Fruit fly (Drosophila melanogaster): ENCODE measurements around the gene CG6012.

- TF ChIP-seq h (GFP tag; optimal IDR thresholded peaks at IDR 0.05) (no peak), sage (GFP tag; optimal IDR thresholded peaks at IDR 0.05) (no peak), pan (optimal IDR thresholded peaks at IDR 0.05) (no peak), sv (GFP tag; optimal IDR thresholded peaks at IDR 0.05) (no peak), Dfd (GFP tag; optimal IDR thresholded peaks at IDR 0.05) (no peak), Hnf4 (GFP tag; optimal IDR thresholded peaks at IDR 0.05) (no peak), rgr (GFP tag; optimal IDR thresholded peaks at IDR 0.05) (no peak), CrebA (GFP tag; optimal IDR thresholded peaks at IDR 0.05; ENCODE audit: borderline replicate concordance) (no peak), dmrt93B (GFP tag; optimal IDR thresholded peaks at IDR 0.05) (no peak), Jra (GFP tag; optimal IDR thresholded peaks at IDR 0.05) (no peak), woc (GFP tag; optimal IDR thresholded peaks at IDR 0.05) (no peak), Mio (GFP tag; optimal IDR thresholded peaks at IDR 0.05) (no peak), CG32264 (GFP tag; optimal IDR thresholded peaks at IDR 0.05) (no peak)
Observed at dm6 chr2L:16900373-16900772, 39.1 kb upstream of the CG6012 start, which contains the start of gene CG31805.
